Worm (Caenorhabditis elegans) whole organism, late embryonic: Measurements from ENCODE around the gene K12H6.2.

Source experiments
- C08G9.2 ChIP-seq: sonication (generic microtip); optimal IDR thresholded peaks from 2 replicates; lab custom pipeline; 2016; ENCODE audit warnings: mild to moderate bottlenecking, missing genetic modification characterization, moderate library complexity, missing compliant biosample characterization
- Y22D7AL.16 ChIP-seq: sonication (generic microtip); optimal IDR thresholded peaks from 2 replicates; lab custom pipeline; 2016; ENCODE audit warnings: missing genetic modification characterization, missing compliant biosample characterization
- ahr-1 ChIP-seq: sonication (generic microtip); optimal IDR thresholded peaks from 2 replicates; lab custom pipeline; 2016; ENCODE audit warnings: missing genetic modification characterization, missing compliant biosample characterization
- ceh-18 ChIP-seq: sonication (generic microtip); optimal IDR thresholded peaks from 2 replicates; lab custom pipeline; 2016; ENCODE audit warnings: missing genetic modification characterization, missing compliant biosample characterization
- ceh-2 ChIP-seq: sonication (generic microtip); optimal IDR thresholded peaks from 2 replicates; lab custom pipeline; 2016; ENCODE audit warnings: missing genotype, missing genetic modification characterization, missing compliant biosample characterization
- ceh-24 ChIP-seq: sonication (generic microtip); optimal IDR thresholded peaks from 2 replicates; lab custom pipeline; 2016; ENCODE audit warnings: mild to moderate bottlenecking, missing genetic modification characterization, missing compliant biosample characterization
- ceh-30 ChIP-seq: fragments of 150-350 bp; optimal IDR thresholded peaks from 2 replicates; lab custom pipeline; 2014; ENCODE audit warnings: missing biosample characterization, missing genetic modification characterization
- ceh-45 ChIP-seq: fragments of 200-800 bp; sonication (Bioruptor generic); IDR thresholded peaks from 2 replicates; pipeline ENCODE4 v1.3.6; 2022; ENCODE audit warnings: missing genetic modification reagents, missing genetic modification characterization, missing compliant biosample characterization
- ceh-48 ChIP-seq: sonication (generic microtip); optimal IDR thresholded peaks from 2 replicates; lab custom pipeline; 2016; ENCODE audit warnings: missing genetic modification characterization, inconsistent platforms, missing compliant biosample characterization
- ceh-9 ChIP-seq: sonication (generic microtip); optimal IDR thresholded peaks from 2 replicates; lab custom pipeline; 2016; ENCODE audit warnings: mild to moderate bottlenecking, missing genetic modification characterization, inconsistent platforms, missing compliant biosample characterization
- che-1 ChIP-seq: sonication (generic microtip); optimal IDR thresholded peaks from 2 replicates; lab custom pipeline; 2016; ENCODE audit warnings: mild to moderate bottlenecking, missing genetic modification characterization, missing compliant biosample characterization
- dmd-4 ChIP-seq: sonication (generic microtip); optimal IDR thresholded peaks from 2 replicates; lab custom pipeline; 2016; ENCODE audit warnings: borderline replicate concordance, missing genetic modification characterization, missing compliant biosample characterization
- dve-1 ChIP-seq: sonication (generic microtip); optimal IDR thresholded peaks from 2 replicates; lab custom pipeline; 2017; ENCODE audit warnings: antibody characterized with exemption, mild to moderate bottlenecking, missing genetic modification characterization, missing compliant biosample characterization
- elt-2 ChIP-seq: sonication (generic microtip); optimal IDR thresholded peaks from 2 replicates; lab custom pipeline; 2016; ENCODE audit warnings: missing genetic modification reagents, missing genetic modification characterization, missing compliant biosample characterization
- elt-4 ChIP-seq: sonication (generic microtip); optimal IDR thresholded peaks from 2 replicates; lab custom pipeline; 2016; ENCODE audit warnings: missing genetic modification characterization, missing compliant biosample characterization
- ets-4 ChIP-seq: sonication (generic microtip); optimal IDR thresholded peaks from 2 replicates; lab custom pipeline; 2016; ENCODE audit warnings: missing genetic modification characterization, missing compliant biosample characterization
- eyg-1 ChIP-seq: sonication (generic microtip); optimal IDR thresholded peaks from 2 replicates; lab custom pipeline; 2016; ENCODE audit warnings: missing genotype, missing genetic modification characterization, missing compliant biosample characterization
- fkh-10 ChIP-seq: fragments of 150-350 bp; optimal IDR thresholded peaks from 2 replicates; lab custom pipeline; 2014; ENCODE audit warnings: missing biosample characterization, missing genetic modification reagents, missing genetic modification characterization
- fkh-6 ChIP-seq: sonication (generic microtip); optimal IDR thresholded peaks from 2 replicates; lab custom pipeline; 2016; ENCODE audit warnings: missing genetic modification characterization, missing compliant biosample characterization
- hlh-15 ChIP-seq: sonication (generic microtip); optimal IDR thresholded peaks from 2 replicates; lab custom pipeline; 2016; ENCODE audit warnings: missing genetic modification characterization, missing compliant biosample characterization
- hlh-8 ChIP-seq: sonication (generic microtip); optimal IDR thresholded peaks from 2 replicates; lab custom pipeline; 2016; ENCODE audit warnings: missing genotype, missing genetic modification characterization, missing compliant biosample characterization
- lin-11 ChIP-seq: fragments of 200-800 bp; sonication (Bioruptor generic); optimal IDR thresholded peaks from 2 replicates; lab custom pipeline; 2018; ENCODE audit warnings: mild to moderate bottlenecking, missing genetic modification characterization, missing compliant biosample characterization
- madf-2 ChIP-seq: sonication (generic microtip); optimal IDR thresholded peaks from 2 replicates; lab custom pipeline; 2017; ENCODE audit warnings: missing genetic modification characterization, missing compliant biosample characterization
- nhr-11 ChIP-seq: fragments of 150-350 bp; optimal IDR thresholded peaks from 2 replicates; lab custom pipeline; 2014; ENCODE audit warnings: missing biosample characterization, missing genetic modification characterization
- odd-2 ChIP-seq: sonication (generic microtip); optimal IDR thresholded peaks from 2 replicates; lab custom pipeline; 2017; ENCODE audit warnings: antibody characterized with exemption, mild to moderate bottlenecking, missing genetic modification characterization, missing compliant biosample characterization
- pax-1 ChIP-seq: fragments of 150-350 bp; optimal IDR thresholded peaks from 2 replicates; lab custom pipeline; 2014; ENCODE audit warnings: missing biosample characterization, missing genetic modification characterization
- pha-2 ChIP-seq: sonication (generic microtip); optimal IDR thresholded peaks from 2 replicates; lab custom pipeline; 2017; ENCODE audit warnings: mild to moderate bottlenecking, missing genetic modification characterization, missing compliant biosample characterization
- pqm-1 ChIP-seq: sonication (generic microtip); optimal IDR thresholded peaks from 2 replicates; lab custom pipeline; 2016; ENCODE audit warnings: missing genetic modification characterization, missing compliant biosample characterization
- sdc-2 ChIP-seq: sonication (generic microtip); optimal IDR thresholded peaks from 2 replicates; lab custom pipeline; 2016; ENCODE audit warnings: missing genotype, missing genetic modification characterization, missing compliant biosample characterization
- sox-2 ChIP-seq: fragments of 200-800 bp; sonication (Bioruptor generic); IDR thresholded peaks from 2 replicates; pipeline ENCODE4 v1.3.6; 2022; ENCODE audit warnings: missing genetic modification reagents, missing genetic modification characterization, missing compliant biosample characterization
- sox-4 ChIP-seq: sonication (generic microtip); optimal IDR thresholded peaks from 2 replicates; lab custom pipeline; 2017; ENCODE audit warnings: mild to moderate bottlenecking, missing genetic modification characterization, inconsistent platforms, missing compliant biosample characterization
- tbx-2 ChIP-seq: sonication (generic microtip); optimal IDR thresholded peaks from 2 replicates; lab custom pipeline; 2016; ENCODE audit warnings: missing genetic modification characterization, missing compliant biosample characterization
- ttx-3 ChIP-seq: sonication (generic microtip); optimal IDR thresholded peaks from 2 replicates; lab custom pipeline; 2016; ENCODE audit warnings: missing genetic modification reagents, missing genetic modification characterization, missing compliant biosample characterization
- unc-3 ChIP-seq, 2 experiments: fragments of 200-800 bp in 1 of 2; sonication (Bioruptor generic) in 1 of 2; sonication (generic microtip) in 1 of 2; conservative IDR thresholded peaks in 1 of 2; optimal IDR thresholded peaks in 1 of 2; 2 replicates each; pipeline versions ENCODE4 v1.3.6 to Lab custom; 2016 to 2022; ENCODE audit warnings: missing compliant biosample characterization in 2 of 2, missing genetic modification characterization in 2 of 2, missing genetic modification reagents in 1 of 2
- unc-55 ChIP-seq: sonication (generic microtip); optimal IDR thresholded peaks from 2 replicates; lab custom pipeline; 2017; ENCODE audit warnings: missing biosample characterization, missing genetic modification reagents, missing genetic modification characterization
- unc-86 ChIP-seq: sonication (generic microtip); optimal IDR thresholded peaks from 2 replicates; lab custom pipeline; 2016; ENCODE audit warnings: missing genetic modification characterization, missing compliant biosample characterization
- zip-5 ChIP-seq: sonication (generic microtip); optimal IDR thresholded peaks from 2 replicates; lab custom pipeline; 2016; ENCODE audit warnings: missing genetic modification characterization, missing compliant biosample characterization

The K12H6.2 gene

DNA sequence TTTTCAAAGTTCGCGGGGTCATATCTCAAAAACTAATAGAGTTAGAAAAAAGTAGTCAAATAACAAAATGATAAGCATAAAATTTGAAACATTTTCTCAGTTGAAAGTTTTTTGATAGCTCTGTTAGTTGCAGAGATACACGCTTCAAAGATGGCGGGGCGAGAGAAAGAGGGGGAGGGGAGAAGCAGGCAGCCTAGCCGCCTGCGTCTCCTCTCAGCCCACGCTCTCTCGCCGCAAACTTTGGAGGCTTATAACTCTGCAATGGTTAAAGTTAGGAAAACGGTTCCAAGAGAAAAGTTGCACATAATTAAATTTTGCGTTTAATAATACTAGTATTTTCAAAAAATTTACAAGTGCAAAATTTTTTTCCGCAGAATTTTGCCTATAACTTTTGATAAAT is 13.6 kb downstream of the K12H6.2 start:
- no peak for TF ChIP-seq tbx-2
- TF ChIP-seq nhr-11 = no peak
- no peak for TF ChIP-seq ahr-1 (tag; lab: Kevin White, UChicago)
- TF ChIP-seq elt-4 (tag; lab: Kevin White, UChicago) = no peak
- no peak for TF ChIP-seq unc-3 (GFP tag; conservative IDR thresholded peaks at IDR 0.05; lab: Robert Waterston, UW)
- TF ChIP-seq unc-3 (tag; optimal IDR thresholded peaks at IDR 0.05; lab: Kevin White, UChicago) = no peak
- TF ChIP-seq dmd-4 = no peak
- no peak for TF ChIP-seq hlh-8 (tag; lab: Kevin White, UChicago)
- no peak for TF ChIP-seq odd-2 (tag; lab: Kevin White, UChicago)
- no peak for TF ChIP-seq ceh-45 (GFP tag; lab: Robert Waterston, UW)
- no peak for TF ChIP-seq lin-11 (tag; lab: Kevin White, UChicago)
- no peak for TF ChIP-seq ceh-48 (tag; lab: Kevin White, UChicago)
- TF ChIP-seq fkh-10 (GFP tag; lab: Kevin White, UChicago) = no peak
- TF ChIP-seq Y22D7AL.16 (tag; lab: Kevin White, UChicago) = no peak
- TF ChIP-seq, all 69 proteins: peak for 0

DNA sequence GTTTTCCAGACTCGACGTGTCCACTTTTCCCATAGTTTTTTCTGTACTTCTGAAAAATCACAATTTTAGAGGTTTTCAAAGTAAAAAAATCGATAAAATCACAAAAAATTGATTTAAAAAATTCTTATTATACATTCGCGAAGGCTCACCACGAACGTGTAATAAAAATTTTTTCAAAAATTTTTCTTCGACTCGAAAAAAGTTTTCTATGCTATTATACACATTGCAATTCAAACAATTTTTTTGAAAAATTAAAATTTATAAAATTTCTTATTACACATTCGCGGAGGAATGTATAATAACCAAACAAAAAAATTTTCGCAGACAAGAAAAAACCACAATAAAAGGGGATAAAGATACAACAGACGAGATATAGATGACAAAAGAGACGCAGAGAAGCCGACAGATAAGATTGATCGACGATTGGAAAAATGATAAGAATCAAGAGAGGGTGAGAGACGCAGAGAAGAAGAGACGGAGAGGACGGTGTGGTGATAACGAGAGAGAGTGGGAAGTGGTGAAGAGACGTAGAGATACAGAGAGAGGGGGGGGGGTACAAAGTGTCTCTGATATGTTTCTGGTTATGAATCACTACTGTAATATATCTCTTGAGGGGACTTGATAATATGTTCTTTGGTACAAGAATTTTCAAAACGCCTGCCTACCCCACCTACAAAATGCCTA is 14.7 kb downstream of the K12H6.2 start, which contains the start of gene nhr-119:
Gene nhr-119, minus strand, starts transcription at position 51 of the 684 bp plus-strand sequence.
- TF ChIP-seq unc-55 (peak; percentile 97), pax-1 (tag; lab: Kevin White, UChicago) (no peak), sox-2 (GFP tag; lab: Robert Waterston, UW) (no peak), pqm-1 (tag; lab: Kevin White, UChicago) (peak; percentile 17), C08G9.2 (tag; lab: Kevin White, UChicago) (no peak), fkh-10 (GFP tag; lab: Kevin White, UChicago) (no peak), ceh-18 (tag; lab: Kevin White, UChicago) (peak; percentile 47), sdc-2 (tag; lab: Kevin White, UChicago) (no peak), ceh-2 (tag; lab: Kevin White, UChicago) (no peak), madf-2 (tag; lab: Kevin White, UChicago) (no peak), dve-1 (peak; percentile 38), unc-86 (tag; lab: Kevin White, UChicago) (no peak), ceh-24 (tag; lab: Kevin White, UChicago) (no peak), elt-2 (tag; lab: Kevin White, UChicago) (peak; percentile 84), ets-4 (no peak)

ce11 chrII:2797951-2798350 is 17.4 kb downstream of the K12H6.2 start:
- TF ChIP-seq sox-4 (tag; lab: Kevin White, UChicago) = no peak
- TF ChIP-seq ceh-2 (tag; lab: Kevin White, UChicago) = no peak
- no peak for TF ChIP-seq elt-4 (tag; lab: Kevin White, UChicago)
- no peak for TF ChIP-seq pha-2
- no peak for TF ChIP-seq fkh-6 (tag; lab: Kevin White, UChicago)
- no peak for TF ChIP-seq sox-2 (GFP tag; lab: Robert Waterston, UW)
- no peak for TF ChIP-seq odd-2 (tag; lab: Kevin White, UChicago)
- TF ChIP-seq hlh-15 (tag; lab: Kevin White, UChicago) = no peak
- TF ChIP-seq ceh-48 (tag; lab: Kevin White, UChicago) = no peak
- TF ChIP-seq ceh-9 (tag; lab: Kevin White, UChicago) = no peak

DNA sequence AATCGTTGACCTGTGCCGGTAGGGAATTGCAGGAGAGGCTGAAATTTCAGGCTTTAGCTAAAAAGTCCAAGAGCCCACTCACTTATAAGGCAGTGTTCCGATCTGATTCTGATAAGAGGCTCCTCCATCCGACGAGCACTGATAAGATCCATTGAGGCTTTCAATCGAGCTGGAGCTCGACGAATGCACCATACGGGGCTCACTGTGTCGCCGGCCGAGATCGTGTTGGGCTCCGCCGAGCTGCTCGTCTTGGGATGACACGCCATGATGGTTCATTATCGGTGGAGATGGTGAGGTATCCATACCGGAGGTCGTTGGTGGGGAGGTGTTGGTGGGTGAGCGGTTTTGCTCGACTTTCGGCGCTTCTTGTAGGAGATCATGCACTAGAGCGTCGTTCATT is 18.9 kb downstream of the K12H6.2 start:
- TF ChIP-seq sox-4 (tag; lab: Kevin White, UChicago) = no peak
- TF ChIP-seq ttx-3 (tag; lab: Kevin White, UChicago) = no peak
- TF ChIP-seq ceh-30 (tag; lab: Kevin White, UChicago) = no peak
- TF ChIP-seq eyg-1 (tag; lab: Kevin White, UChicago) = no peak
- no peak for TF ChIP-seq pha-2
- TF ChIP-seq zip-5 (tag; lab: Kevin White, UChicago) = no peak
- no peak for TF ChIP-seq che-1
- TF ChIP-seq lin-11 (tag; lab: Kevin White, UChicago) = no peak
